Fruit fly (Drosophila melanogaster) whole organism, embryonic: Measurements from ENCODE around the gene CG16734.

Experiments
- Adf1 ChIP-seq: fragments of 200-800 bp; sonication (Bioruptor generic); IDR thresholded peaks from 2 replicates; pipeline ENCODE4 v1.3.6; 2022; ENCODE audit warnings: missing biosample characterization, missing genetic modification characterization
- Antp ChIP-seq: fragments of 200-800 bp; sonication (Bioruptor generic); optimal IDR thresholded peaks from 3 replicates; lab custom pipeline; 2016; ENCODE audit warnings: missing biosample characterization, missing genetic modification characterization
- BEAF-32 ChIP-seq: fragments of 200-800 bp; sonication (Bioruptor generic); optimal IDR thresholded peaks from 3 replicates; lab custom pipeline; 2017; ENCODE audit warnings: missing biosample characterization, missing genetic modification characterization, mild to moderate bottlenecking, moderate library complexity, missing genetic modification reagents
- CG10366 ChIP-seq: fragments of 200-800 bp; sonication (Bioruptor generic); IDR thresholded peaks from 2 replicates; pipeline ENCODE4 v1.3.6; 2022; ENCODE audit warnings: missing biosample characterization, missing genetic modification characterization
- CG10565 ChIP-seq: fragments of 200-800 bp; sonication (Bioruptor generic); optimal IDR thresholded peaks from 3 replicates; lab custom pipeline; 2016; ENCODE audit warnings: missing biosample characterization, mild to moderate bottlenecking, missing genetic modification characterization
- CG11456 ChIP-seq: fragments of 200-800 bp; sonication (Bioruptor generic); IDR thresholded peaks from 3 replicates; pipeline ENCODE4 v1.3.6; 2022; ENCODE audit warnings: missing biosample characterization, missing genetic modification characterization
- CG11560 ChIP-seq: fragments of 200-800 bp; sonication (Bioruptor generic); IDR thresholded peaks from 3 replicates; pipeline ENCODE4 v1.3.6; 2022; ENCODE audit warnings: missing biosample characterization, missing genetic modification characterization
- CG12104 ChIP-seq: fragments of 200-800 bp; sonication (Bioruptor generic); optimal IDR thresholded peaks from 3 replicates; lab custom pipeline; 2016; ENCODE audit warnings: missing biosample characterization, missing genetic modification characterization
- CG13894 ChIP-seq: fragments of 200-800 bp; sonication (Bioruptor generic); optimal IDR thresholded peaks from 3 replicates; lab custom pipeline; 2018; ENCODE audit warnings: missing biosample characterization, mild to moderate bottlenecking, missing genetic modification characterization, moderate library complexity
- CG15011 ChIP-seq: fragments of 200-800 bp; sonication (Bioruptor generic); optimal IDR thresholded peaks from 3 replicates; lab custom pipeline; 2018; ENCODE audit warnings: missing biosample characterization, mild to moderate bottlenecking, missing genetic modification characterization
- CG1529 ChIP-seq: fragments of 200-800 bp; sonication (Bioruptor generic); optimal IDR thresholded peaks from 3 replicates; lab custom pipeline; 2018; ENCODE audit warnings: missing biosample characterization, missing genetic modification characterization
- CG15601 ChIP-seq: fragments of 200-800 bp; sonication (Bioruptor generic); optimal IDR thresholded peaks from 3 replicates; lab custom pipeline; 2019; ENCODE audit warnings: missing biosample characterization, mild to moderate bottlenecking, missing genetic modification characterization, moderate library complexity
- CG16863 ChIP-seq: fragments of 200-800 bp; sonication (Bioruptor generic); optimal IDR thresholded peaks from 3 replicates; lab custom pipeline; 2016; ENCODE audit warnings: missing biosample characterization, missing genetic modification characterization
- CG30403 ChIP-seq: fragments of 200-800 bp; sonication (Bioruptor generic); optimal IDR thresholded peaks from 3 replicates; lab custom pipeline; 2016; ENCODE audit warnings: missing biosample characterization, missing genetic modification characterization
- CG31441 ChIP-seq: fragments of 200-800 bp; sonication (Bioruptor generic); IDR thresholded peaks from 2 replicates; pipeline ENCODE4 v1.3.6; 2022; ENCODE audit warnings: missing biosample characterization, missing genetic modification characterization
- CG33213 ChIP-seq: fragments of 200-800 bp; sonication (Bioruptor generic); optimal IDR thresholded peaks from 3 replicates; lab custom pipeline; 2016; ENCODE audit warnings: missing biosample characterization, missing genetic modification characterization
- CG33557 ChIP-seq: fragments of 200-800 bp; sonication (Bioruptor generic); optimal IDR thresholded peaks from 2 replicates; lab custom pipeline; 2019; ENCODE audit warnings: missing biosample characterization, mild to moderate bottlenecking, missing genetic modification characterization, moderate library complexity
- CG3407 ChIP-seq: fragments of 200-800 bp; sonication (Bioruptor generic); optimal IDR thresholded peaks from 2 replicates; lab custom pipeline; 2018; ENCODE audit warnings: missing biosample characterization, mild to moderate bottlenecking, missing genetic modification characterization
- CG34422 ChIP-seq: fragments of 200-800 bp; sonication (Bioruptor generic); IDR thresholded peaks from 3 replicates; pipeline ENCODE4 v1.3.6; 2022; ENCODE audit warnings: missing biosample characterization, missing genetic modification characterization
- CG4617 ChIP-seq: fragments of 200-800 bp; sonication (Bioruptor generic); optimal IDR thresholded peaks from 3 replicates; lab custom pipeline; 2016; ENCODE audit warnings: missing biosample characterization, missing genetic modification characterization, borderline replicate concordance
- CG6689 ChIP-seq: fragments of 200-800 bp; sonication (Bioruptor generic); IDR thresholded peaks from 2 replicates; pipeline ENCODE4 v1.3.6; 2022; ENCODE audit warnings: missing biosample characterization, missing genetic modification characterization
- CG7928 ChIP-seq: fragments of 200-800 bp; sonication (Bioruptor generic); optimal IDR thresholded peaks from 2 replicates; lab custom pipeline; 2017; ENCODE audit warnings: missing biosample characterization, mild to moderate bottlenecking, missing genetic modification characterization
- CG8478 ChIP-seq: fragments of >200 bp; optimal IDR thresholded peaks from 2 replicates; lab custom pipeline; 2018
- CG9727 ChIP-seq: fragments of 200-800 bp; sonication (Bioruptor generic); optimal IDR thresholded peaks from 3 replicates; lab custom pipeline; 2017; ENCODE audit warnings: missing biosample characterization, mild to moderate bottlenecking, missing genetic modification characterization
- Camta ChIP-seq: fragments of 200-800 bp; sonication (Bioruptor generic); optimal IDR thresholded peaks from 2 replicates; lab custom pipeline; 2016; ENCODE audit warnings: missing biosample characterization, missing genetic modification characterization
- CoRest ChIP-seq: fragments of 200-800 bp; sonication (Bioruptor generic); optimal IDR thresholded peaks from 3 replicates; lab custom pipeline; 2018; ENCODE audit warnings: missing biosample characterization, mild to moderate bottlenecking, missing genetic modification characterization, moderate library complexity
- HHEX ChIP-seq: fragments of 200-800 bp; sonication (Bioruptor generic); optimal IDR thresholded peaks from 3 replicates; lab custom pipeline; 2017; ENCODE audit warnings: missing biosample characterization, mild to moderate bottlenecking, missing genetic modification characterization, missing genetic modification reagents
- Hr3 ChIP-seq: fragments of 200-800 bp; sonication (Bioruptor generic); optimal IDR thresholded peaks from 3 replicates; lab custom pipeline; 2016; ENCODE audit warnings: missing biosample characterization, missing genetic modification characterization
- MTF-1 ChIP-seq: fragments of 200-800 bp; sonication (Bioruptor generic); optimal IDR thresholded peaks from 2 replicates; lab custom pipeline; 2018; ENCODE audit warnings: missing biosample characterization, mild to moderate bottlenecking, missing genetic modification characterization, borderline replicate concordance
- Nf-YA ChIP-seq: fragments of 200-800 bp; sonication (Bioruptor generic); IDR thresholded peaks from 2 replicates; pipeline ENCODE4 v1.3.6; 2022; ENCODE audit warnings: missing biosample characterization, missing genetic modification characterization
- Sin3A ChIP-seq: fragments of >200 bp; optimal IDR thresholded peaks from 2 replicates; lab custom pipeline; 2018
- Six4 ChIP-seq: fragments of 200-800 bp; sonication (Bioruptor generic); optimal IDR thresholded peaks from 2 replicates; lab custom pipeline; 2016; ENCODE audit warnings: missing biosample characterization, missing genetic modification characterization
- Sry-δ ChIP-seq: fragments of 200-800 bp; sonication (Bioruptor generic); optimal IDR thresholded peaks from 2 replicates; lab custom pipeline; 2016; ENCODE audit warnings: missing biosample characterization, missing genetic modification characterization
- bsh ChIP-seq, 2 experiments: fragments of 200-800 bp; sonication (Bioruptor generic); optimal IDR thresholded peaks; 2 replicates each; lab custom pipeline; 2017 to 2018; ENCODE audit warnings: mild to moderate bottlenecking in 2 of 2, missing biosample characterization in 2 of 2, missing genetic modification characterization in 2 of 2, moderate library complexity in 1 of 2
- ci ChIP-seq: fragments of 200-800 bp; sonication (Bioruptor generic); IDR thresholded peaks from 3 replicates; pipeline ENCODE4 v1.3.6; 2022; ENCODE audit warnings: missing biosample characterization, missing genetic modification characterization
- croc ChIP-seq: fragments of 200-800 bp; sonication (Bioruptor generic); conservative IDR thresholded peaks from 3 replicates; pipeline ENCODE4 v1.3.6; 2022; ENCODE audit warnings: missing biosample characterization, missing genetic modification characterization
- exex ChIP-seq: fragments of 200-800 bp; sonication (Bioruptor generic); optimal IDR thresholded peaks from 4 replicates; lab custom pipeline; 2018; ENCODE audit warnings: missing biosample characterization, mild to moderate bottlenecking, missing genetic modification characterization, moderate library complexity
- gce ChIP-seq: fragments of 200-800 bp; sonication (Bioruptor generic); IDR thresholded peaks from 3 replicates; pipeline ENCODE4 v1.3.6; 2022; ENCODE audit warnings: missing biosample characterization, missing genetic modification characterization
- hbn ChIP-seq: fragments of 200-800 bp; sonication (Bioruptor generic); IDR thresholded peaks from 2 replicates; pipeline ENCODE4 v1.3.6; 2022; ENCODE audit warnings: missing biosample characterization, missing genetic modification characterization; ENCODE audit not compliant: partially characterized antibody
- hth ChIP-seq: fragments of >200 bp; optimal IDR thresholded peaks from 2 replicates; lab custom pipeline; 2017; ENCODE audit warnings: inconsistent platforms
- kay ChIP-seq: fragments of 200-800 bp; sonication (Bioruptor generic); optimal IDR thresholded peaks from 2 replicates; lab custom pipeline; 2016; ENCODE audit warnings: missing biosample characterization, missing genetic modification characterization
- knrl ChIP-seq: fragments of 200-800 bp; sonication (Bioruptor generic); IDR thresholded peaks from 3 replicates; pipeline ENCODE4 v1.3.6; 2022; ENCODE audit warnings: missing biosample characterization, missing genetic modification characterization; ENCODE audit not compliant: partially characterized antibody
- mirr ChIP-seq: fragments of 200-800 bp; sonication (Bioruptor generic); optimal IDR thresholded peaks from 3 replicates; lab custom pipeline; 2018; ENCODE audit warnings: missing biosample characterization, mild to moderate bottlenecking, missing genetic modification characterization
- otp ChIP-seq: fragments of 200-800 bp; sonication (Bioruptor generic); IDR thresholded peaks from 3 replicates; pipeline ENCODE4, ENCODE4 v1.3.6; 2022; ENCODE audit warnings: missing biosample characterization, missing genetic modification characterization
- run ChIP-seq: fragments of 200-800 bp; sonication (Bioruptor generic); optimal IDR thresholded peaks from 3 replicates; lab custom pipeline; 2018; ENCODE audit warnings: missing biosample characterization, mild to moderate bottlenecking, missing genetic modification characterization
- tgo ChIP-seq: fragments of 200-800 bp; sonication (Bioruptor generic); IDR thresholded peaks from 3 replicates; pipeline ENCODE4 v1.3.6; 2022; ENCODE audit warnings: missing biosample characterization, missing genetic modification characterization
- trh ChIP-seq: fragments of 200-800 bp; sonication (Bioruptor generic); optimal IDR thresholded peaks from 2 replicates; lab custom pipeline; 2016; ENCODE audit warnings: missing biosample characterization, missing genetic modification characterization
- tup ChIP-seq: fragments of 200-800 bp; sonication (Bioruptor generic); optimal IDR thresholded peaks from 2 replicates; lab custom pipeline; 2016; ENCODE audit warnings: missing biosample characterization, mild to moderate bottlenecking, missing genetic modification characterization, moderate library complexity
- tx ChIP-seq: fragments of 200-800 bp; sonication (Bioruptor generic); optimal IDR thresholded peaks from 2 replicates; lab custom pipeline; 2016; ENCODE audit warnings: missing biosample characterization, missing genetic modification characterization
- vnd ChIP-seq: fragments of 200-800 bp; sonication (Bioruptor generic); IDR thresholded peaks from 3 replicates; pipeline ENCODE4 v1.3.6; 2022; ENCODE audit warnings: missing biosample characterization, missing genetic modification characterization; ENCODE audit not compliant: partially characterized antibody

The CG16734 gene

dm6 chr3R:9229075-9229835 lies 25.6 kb upstream of the CG16734 start (continued):
- TF ChIP-seq vnd (GFP tag; lab: Robert Waterston, UW) (no peak), CG16863 (GFP tag; lab: Kevin White, UChicago) (peak; percentile 77), gce (GFP tag; lab: Robert Waterston, UW) (peak; percentile 62; the same call in 1 of the 3 replicates), CG10565 (GFP tag; lab: Kevin White, UChicago) (peak; percentile 48), Nf-YA (GFP tag; lab: Robert Waterston, UW) (peak; percentile 59; the same call in 1 of the 2 replicates), CG30403 (GFP tag; lab: Kevin White, UChicago) (peak; percentile 83), bsh (GFP tag; optimal IDR thresholded peaks at IDR 0.05; lab: Kevin White, UChicago) (peak; percentile 89 to 99), CoRest (tag; lab: Kevin White, UChicago) (peak; percentile 80), CG33557 (GFP tag; lab: Kevin White, UChicago) (peak; percentile 62), CG9727 (peak; percentile 91), CG4617 (GFP tag; lab: Kevin White, UChicago) (peak; percentile 28), mirr (GFP tag; lab: Kevin White, UChicago) (no peak), CG6689 (GFP tag; lab: Robert Waterston, UW) (peak; percentile 72), exex (tag; lab: Kevin White, UChicago) (no peak), MTF-1 (GFP tag; lab: Kevin White, UChicago) (peak; percentile 13), croc (GFP tag; lab: Robert Waterston, UW) (peak; percentile 59), tx (peak; percentile 82), tgo (GFP tag; lab: Robert Waterston, UW) (peak; percentile 59), HHEX (GFP tag; lab: Kevin White, UChicago) (peak; percentile 70), CG8478 (no peak), Sry-δ (GFP tag; lab: Kevin White, UChicago) (peak; percentile 48), CG12104 (GFP tag; lab: Kevin White, UChicago) (peak; percentile 61), Camta (GFP tag; lab: Kevin White, UChicago) (peak; percentile 81), Sin3A (no peak), CG11560 (tag; lab: Robert Waterston, UW) (no peak), CG11456 (0 out of 3 replicates have a peak, but pooled peaks have one; percentile 53), CG33213 (GFP tag; lab: Kevin White, UChicago) (peak; percentile 60), CG1529 (GFP tag; lab: Kevin White, UChicago) (peak; percentile 65), CG15011 (GFP tag; lab: Kevin White, UChicago) (peak; percentile 64), run (tag; lab: Kevin White, UChicago) (no peak), CG31441 (GFP tag; lab: Robert Waterston, UW) (peak; percentile 81), Six4 (peak; percentile 90), CG13894 (no peak), CG3407 (GFP tag; lab: Kevin White, UChicago) (peak; percentile 66), CG34422 (GFP tag; lab: Robert Waterston, UW) (peak; percentile 72; the same call in 2 of the 3 replicates), otp (GFP tag; lab: Robert Waterston, UW) (peak; percentile 75), BEAF-32 (no peak), hth (lab: Kevin White, UChicago) (no peak), knrl (GFP tag; lab: Robert Waterston, UW) (no peak), trh (GFP tag; lab: Kevin White, UChicago) (peak; percentile 76), ci (GFP tag; lab: Robert Waterston, UW) (peak; percentile 77; the same call in 2 of the 3 replicates), kay (GFP tag; lab: Kevin White, UChicago) (peak; percentile 72), tup (GFP tag; lab: Kevin White, UChicago) (no peak), hbn (GFP tag; lab: Robert Waterston, UW) (no peak), CG10366 (GFP tag; lab: Robert Waterston, UW) (peak; percentile 68), CG15601 (peak; percentile 66), CG7928 (GFP tag; lab: Kevin White, UChicago) (peak; percentile 14), Hr3 (GFP tag; lab: Kevin White, UChicago) (peak; percentile 76), Antp (peak; percentile 82), Adf1 (GFP tag; lab: Robert Waterston, UW) (no peak)
